Worm (Caenorhabditis elegans): ENCODE data around the gene R09E10.13.

R09E10.13 gene

DNA sequence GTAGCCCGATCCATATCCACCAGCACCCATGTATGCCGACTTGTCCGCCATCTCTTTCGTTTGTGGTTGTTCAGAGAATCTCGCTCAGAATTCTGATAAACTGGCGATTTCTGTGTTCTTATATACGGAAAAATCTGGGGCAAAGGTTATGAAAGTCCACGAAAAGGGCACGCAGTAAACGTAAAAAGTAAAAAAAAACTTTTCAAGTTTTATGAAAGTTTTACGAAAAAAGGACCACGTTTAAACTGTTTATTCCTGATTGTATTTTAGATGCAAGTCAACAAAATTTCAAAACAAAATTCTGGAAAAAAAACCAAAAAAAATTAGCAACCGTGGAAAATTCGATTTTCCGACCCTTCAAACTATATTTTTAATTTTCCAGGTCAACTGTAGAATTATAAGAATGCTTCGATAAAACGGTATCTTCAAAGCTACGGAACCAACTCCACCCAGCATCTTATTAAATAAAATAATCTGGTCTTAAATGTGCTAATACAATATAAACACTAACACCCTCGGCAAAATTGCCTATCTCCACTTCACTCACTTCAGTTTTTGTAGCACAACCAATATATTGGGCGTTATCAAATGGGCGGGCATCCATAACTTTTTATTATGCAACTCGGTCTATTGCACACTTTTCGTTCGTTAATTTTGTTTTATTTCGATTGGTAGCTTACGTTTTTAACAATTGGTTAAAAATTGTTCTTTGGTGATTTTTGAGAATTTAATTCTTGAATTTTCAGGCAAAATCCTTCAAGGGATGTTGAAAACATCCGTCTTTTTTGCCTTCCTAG lies 25.6 kb downstream of the R09E10.13 start, which contains the start of the genes nspd-7 and Y43C5A.2:
Gene nspd-7 (minus strand): TSS at position 51 of the 797 bp plus-strand sequence.
Gene Y43C5A.2 (plus strand): TSS at position 747 of the 797 bp plus-strand sequence.
- TF ChIP-seq nhr-80 (tag; optimal IDR thresholded peaks at IDR 0.05) = peak; percentile 43
- no peak for TF ChIP-seq hmg-20 (GFP tag; IDR thresholded peaks at IDR 0.05)

DNA sequence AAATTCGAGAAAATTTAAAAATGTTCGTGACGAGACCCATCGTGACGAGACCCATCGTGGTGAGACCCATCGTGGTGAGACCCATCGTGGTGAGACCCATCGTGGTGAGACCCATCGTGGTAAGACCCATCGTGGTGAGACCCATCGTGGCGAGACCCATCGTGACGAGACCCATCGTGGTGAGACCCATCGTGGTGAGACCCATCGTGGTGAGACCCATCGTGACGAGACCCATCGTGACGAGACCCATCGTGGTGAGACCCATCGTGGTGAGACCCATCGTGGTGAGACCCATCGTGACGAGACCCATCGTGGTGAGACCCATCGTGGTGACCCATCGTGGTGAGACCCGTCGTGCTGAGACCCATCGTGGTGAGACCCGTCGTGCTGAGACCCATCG lies 32.1 kb downstream of the R09E10.13 start:
- TF ChIP-seq dox-1 (GFP tag; IDR thresholded peaks at IDR 0.05) (0 out of 2 replicates have a peak, but pooled peaks have one; percentile 40), B0019.2 (GFP tag; conservative IDR thresholded peaks at IDR 0.05) (peak; percentile 4; the same call in 1 of the 2 replicates), madf-6 (GFP tag; IDR thresholded peaks at IDR 0.05) (0 out of 2 replicates have a peak, but pooled peaks have one; percentile 33), D2030.7 (GFP tag; IDR thresholded peaks at IDR 0.05) (0 out of 2 replicates have a peak, but pooled peaks have one; percentile 37), F37B4.10 (GFP tag; IDR thresholded peaks at IDR 0.05) (0 out of 2 replicates have a peak, but pooled peaks have one; percentile 85), aptf-3 (GFP tag; IDR thresholded peaks at IDR 0.05) (0 out of 2 replicates have a peak, but pooled peaks have one; percentile 36), F33H1.4 (GFP tag; IDR thresholded peaks at IDR 0.05) (peak; percentile 63), Y95B8A.8 (GFP tag; IDR thresholded peaks at IDR 0.05) (0 out of 2 replicates have a peak, but pooled peaks have one; percentile 59), lag-1 (GFP tag; IDR thresholded peaks at IDR 0.05) (0 out of 2 replicates have a peak, but pooled peaks have one; percentile 8), egl-18 (GFP tag; IDR thresholded peaks at IDR 0.05) (0 out of 2 replicates have a peak, but pooled peaks have one; percentile 15), egrh-3 (GFP tag; IDR thresholded peaks at IDR 0.05) (peak; percentile 83), pbrm-1 (GFP tag; IDR thresholded peaks at IDR 0.05) (peak; percentile 52; the same call in 1 of the 2 replicates)

DNA sequence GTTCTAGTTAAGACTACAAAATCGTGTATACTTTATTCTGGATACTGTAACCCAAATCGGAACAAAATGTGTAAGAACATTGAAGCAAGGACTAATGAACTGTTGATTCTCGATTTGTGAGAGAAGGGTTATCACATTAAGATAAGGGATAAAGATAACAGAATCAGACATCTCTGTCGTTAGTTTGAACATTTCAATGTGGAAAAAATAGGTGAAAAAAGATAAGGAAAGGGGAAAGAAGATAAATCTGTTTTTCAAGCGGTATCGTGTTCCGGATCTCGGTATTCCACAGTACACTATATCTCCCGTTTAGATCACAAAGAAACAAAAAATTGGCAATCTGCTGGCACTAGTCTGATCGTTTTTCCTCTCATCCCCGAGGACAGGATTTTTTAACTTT lies 33.9 kb downstream of the R09E10.13 start:
- TF ChIP-seq attf-3 (GFP tag; conservative IDR thresholded peaks at IDR 0.05) (no peak), repo-1 (tag; optimal IDR thresholded peaks at IDR 0.05) (no peak), ztf-3 (GFP tag; optimal IDR thresholded peaks at IDR 0.05) (no peak), F52B5.7 (tag; optimal IDR thresholded peaks at IDR 0.05) (no peak), rpc-1 (optimal IDR thresholded peaks at IDR 0.05) (no peak), rpc-1 (tag; optimal IDR thresholded peaks at IDR 0.05) (no peak), snpc-1.1 (tag; optimal IDR thresholded peaks at IDR 0.05; ENCODE audit: insufficient read depth) (no peak), K12H6.12 (tag; optimal IDR thresholded peaks at IDR 0.05) (no peak), K11D2.4 (GFP tag; IDR thresholded peaks at IDR 0.05) (no peak), ceh-27 (GFP tag; optimal IDR thresholded peaks at IDR 0.05) (no peak)

DNA sequence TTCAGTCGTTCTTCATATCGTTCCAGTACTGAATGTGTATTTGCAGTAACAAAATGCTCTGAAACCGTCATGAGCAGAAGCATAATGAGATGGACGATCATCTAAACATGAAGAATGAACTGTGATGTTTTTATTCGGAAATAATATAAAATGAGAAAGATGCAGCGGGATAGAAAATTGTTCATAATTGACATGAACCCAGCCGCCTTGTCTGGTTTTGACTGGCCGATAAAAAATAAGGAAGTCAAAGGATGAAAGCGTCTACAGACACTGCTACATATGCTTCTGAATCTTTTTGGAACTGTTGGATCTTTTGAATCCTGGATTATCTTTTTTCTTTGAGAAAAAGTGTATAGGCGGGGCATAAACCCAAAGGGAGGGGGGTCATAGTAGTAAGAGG lies 35.4 kb downstream of the R09E10.13 start, which contains the start of gene F01G10.9:
Gene F01G10.9 (minus strand): TSS at position 101 of the 400 bp plus-strand sequence.
- TF ChIP-seq ceh-27 (GFP tag; optimal IDR thresholded peaks at IDR 0.05) = no peak
- TF ChIP-seq let-607 (tag; optimal IDR thresholded peaks at IDR 0.05) = no peak
- TF ChIP-seq nfya-2 (GFP tag; IDR thresholded peaks at IDR 0.05) = no peak
- no peak for TF ChIP-seq hlh-26 (GFP tag; conservative IDR thresholded peaks at IDR 0.05)

DNA sequence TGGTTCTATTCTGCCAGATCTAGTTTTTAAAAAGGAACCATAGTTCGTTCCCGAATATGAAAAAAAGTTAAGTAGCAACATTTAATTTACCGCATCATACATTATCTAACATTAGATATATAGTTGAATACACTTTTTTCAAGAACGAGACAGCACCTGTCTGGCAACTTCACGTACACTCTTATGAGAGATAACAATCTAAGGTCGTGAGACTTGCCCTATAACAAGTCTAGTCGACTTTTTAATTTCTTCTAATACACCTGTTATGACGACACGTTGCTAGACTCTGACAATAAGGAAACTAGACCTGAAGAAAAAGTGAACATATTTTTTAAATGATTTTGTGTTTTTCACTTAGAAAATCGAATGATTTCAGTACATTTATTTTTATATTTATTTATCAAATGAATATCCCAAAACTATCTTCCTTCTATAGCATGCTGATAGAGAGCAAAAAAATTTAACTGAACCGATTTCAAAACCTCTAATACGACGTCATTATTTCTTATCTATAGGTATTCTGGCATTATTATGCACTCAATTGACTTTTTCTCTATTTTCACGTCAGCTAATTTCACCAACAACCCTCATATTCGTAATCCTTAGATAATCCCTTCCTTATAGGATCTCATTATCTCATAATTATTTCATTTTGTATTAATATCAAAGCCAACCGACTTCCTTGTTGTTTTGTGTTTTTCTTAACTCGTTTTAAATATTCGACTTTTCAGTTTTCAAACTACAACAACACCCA lies 41.9 kb downstream of the R09E10.13 start:
- TF ChIP-seq snpc-3.4 (tag; optimal IDR thresholded peaks at IDR 0.05) (no peak), ekl-4 (GFP tag; IDR thresholded peaks at IDR 0.05) (0 out of 2 replicates have a peak, but pooled peaks have one; percentile 5), cebp-1 (GFP tag; IDR thresholded peaks at IDR 0.05) (no peak), cebp-1 (tag; optimal IDR thresholded peaks at IDR 0.05) (peak; percentile 9)
